Worm (Caenorhabditis elegans) whole organism, L1 larva: Measurements from ENCODE around the gene hcp-2.

Experiments used
- F16B12.6 ChIP-seq: fragments of 150-350 bp; optimal IDR thresholded peaks from 2 replicates; lab custom pipeline; 2014; ENCODE audit warnings: missing biosample characterization, missing genetic modification characterization
- ceh-82 ChIP-seq, 3 experiments: fragments of 150-350 bp in 1 of 3; sonication (generic microtip) in 2 of 3; optimal IDR thresholded peaks; 2 replicates each; lab custom pipeline; 2014 to 2017; ENCODE audit warnings: missing biosample characterization in 3 of 3, missing genetic modification characterization in 3 of 3
- dpl-1 ChIP-seq, 3 experiments: fragments of 150-350 bp in 2 of 3; sonication (generic microtip) in 1 of 3; optimal IDR thresholded peaks; 2 replicates each; lab custom pipeline; 2014 to 2017; ENCODE audit warnings: missing biosample characterization in 3 of 3, missing genetic modification characterization in 3 of 3, missing genetic modification reagents in 3 of 3
- efl-3 ChIP-seq: fragments of 200-800 bp; sonication (Bioruptor generic); optimal IDR thresholded peaks from 2 replicates; lab custom pipeline; 2018; ENCODE audit warnings: mild to moderate bottlenecking, missing genetic modification characterization, missing compliant biosample characterization

ce11 chrV:9628603-9629002 is 17.1 kb upstream of the hcp-2 start:
- TF ChIP-seq F16B12.6 (tag; lab: Kevin White, UChicago) = no peak
- TF ChIP-seq dpl-1 (GFP tag; optimal IDR thresholded peaks at IDR 0.05; lab: Kevin White, UChicago) = no peak
- TF ChIP-seq ceh-82 (tag; optimal IDR thresholded peaks at IDR 0.05; lab: Kevin White, UChicago) = no peak
- no peak for TF ChIP-seq efl-3 (GFP tag; lab: Kevin White, UChicago)
